Worm (Caenorhabditis elegans): Measurements from ENCODE around the gene F09E10.6.

DNA sequence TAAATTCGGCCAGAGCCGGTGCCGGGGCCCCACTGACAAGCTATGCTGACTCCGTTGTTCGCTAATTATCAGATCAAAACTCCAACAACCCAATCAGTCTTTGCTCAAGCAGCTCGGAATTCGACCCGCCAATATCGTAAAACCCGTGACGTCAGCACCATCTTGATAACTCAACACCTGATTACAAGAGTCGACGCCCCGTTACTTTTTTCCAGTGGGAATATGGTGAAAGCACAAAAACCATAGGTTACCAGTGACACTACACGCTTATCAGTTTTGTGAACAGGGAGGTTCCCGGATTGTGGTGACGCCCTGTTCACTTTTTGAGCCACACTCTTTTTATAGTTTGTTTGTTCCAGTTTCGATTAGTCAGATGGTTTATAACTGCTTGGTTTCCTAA lies 43.6 kb upstream of the F09E10.6 start:
- no peak for TF ChIP-seq ama-1 (optimal IDR thresholded peaks at IDR 0.05)
- TF ChIP-seq mab-5 (tag; optimal IDR thresholded peaks at IDR 0.05) = no peak
- TF ChIP-seq nhr-6 (tag; optimal IDR thresholded peaks at IDR 0.05) = no peak
- no peak for TF ChIP-seq unc-55 (GFP tag; optimal IDR thresholded peaks at IDR 0.05)

Measured in whole organism, L2 larva.